Fruit fly (Drosophila melanogaster) whole organism, embryonic: ENCODE results near the gene CG5850.

Source experiments
- ATbp ChIP-seq: fragments of 200-800 bp; sonication (Bioruptor generic); optimal IDR thresholded peaks from 2 replicates; lab custom pipeline; 2017; ENCODE audit warnings: missing biosample characterization, mild to moderate bottlenecking, missing genetic modification characterization, missing genetic modification reagents
- Atf-2 ChIP-seq: fragments of 200-800 bp; sonication (Bioruptor generic); optimal IDR thresholded peaks from 2 replicates; lab custom pipeline; 2016; ENCODE audit warnings: missing biosample characterization, missing genetic modification characterization
- BEAF-32 ChIP-seq: fragments of 200-800 bp; sonication (Bioruptor generic); optimal IDR thresholded peaks from 3 replicates; lab custom pipeline; 2017; ENCODE audit warnings: missing biosample characterization, missing genetic modification characterization, mild to moderate bottlenecking, moderate library complexity, missing genetic modification reagents
- Blimp-1 ChIP-seq: fragments of 200-800 bp; sonication (Bioruptor generic); optimal IDR thresholded peaks from 3 replicates; lab custom pipeline; 2018; ENCODE audit warnings: missing biosample characterization, missing genetic modification characterization, mild to moderate bottlenecking, moderate library complexity, missing genetic modification reagents
- Bteb2 ChIP-seq: fragments of 200-800 bp; sonication (Bioruptor generic); optimal IDR thresholded peaks from 2 replicates; lab custom pipeline; 2016; ENCODE audit warnings: missing biosample characterization, missing genetic modification characterization
- C15 ChIP-seq: fragments of 200-800 bp; sonication (Bioruptor generic); IDR thresholded peaks from 3 replicates; pipeline ENCODE4 v1.3.6; 2022; ENCODE audit warnings: missing biosample characterization, missing genetic modification characterization
- CG11695 ChIP-seq: fragments of 200-800 bp; sonication (Bioruptor generic); IDR thresholded peaks from 3 replicates; pipeline ENCODE4 v1.3.6; 2022; ENCODE audit warnings: missing biosample characterization, missing genetic modification characterization
- CG15479 ChIP-seq: fragments of 200-800 bp; sonication (Bioruptor generic); optimal IDR thresholded peaks from 3 replicates; lab custom pipeline; 2019; ENCODE audit warnings: missing biosample characterization, mild to moderate bottlenecking, missing genetic modification characterization, moderate library complexity
- CG17328 ChIP-seq: fragments of 200-800 bp; sonication (Bioruptor generic); IDR thresholded peaks from 2 replicates; pipeline ENCODE4 v1.3.6; 2022; ENCODE audit warnings: missing biosample characterization, missing genetic modification characterization
- CG18262 ChIP-seq: fragments of 200-800 bp; optimal IDR thresholded peaks from 3 replicates; lab custom pipeline; 2019; ENCODE audit warnings: missing biosample characterization, mild to moderate bottlenecking, missing genetic modification characterization, moderate library complexity
- CG18764 ChIP-seq: fragments of 200-800 bp; sonication (Bioruptor generic); optimal IDR thresholded peaks from 3 replicates; lab custom pipeline; 2016; ENCODE audit warnings: missing biosample characterization, missing genetic modification characterization
- CG2678 ChIP-seq: fragments of 200-800 bp; sonication (Bioruptor generic); optimal IDR thresholded peaks from 3 replicates; lab custom pipeline; 2019; ENCODE audit warnings: missing biosample characterization, mild to moderate bottlenecking, missing genetic modification characterization, moderate library complexity
- CG2889 ChIP-seq: fragments of 200-800 bp; sonication (Bioruptor generic); IDR thresholded peaks from 3 replicates; pipeline ENCODE4 v1.3.6; 2022; ENCODE audit warnings: missing biosample characterization, missing genetic modification characterization
- CG30020 ChIP-seq: fragments of 200-800 bp; optimal IDR thresholded peaks from 2 replicates; lab custom pipeline; 2019; ENCODE audit warnings: missing biosample characterization, mild to moderate bottlenecking, missing genetic modification characterization, moderate library complexity
- CG32767 ChIP-seq: fragments of 200-800 bp; sonication (Bioruptor generic); IDR thresholded peaks from 2 replicates; pipeline ENCODE4 v1.3.6; 2022; ENCODE audit warnings: missing biosample characterization, missing genetic modification characterization
- CG6683 ChIP-seq: fragments of 200-800 bp; sonication (Bioruptor generic); optimal IDR thresholded peaks from 2 replicates; lab custom pipeline; 2017; ENCODE audit warnings: missing biosample characterization, mild to moderate bottlenecking, missing genetic modification characterization, missing genetic modification reagents
- CG6813 ChIP-seq: fragments of 200-800 bp; sonication (Bioruptor generic); optimal IDR thresholded peaks from 2 replicates; lab custom pipeline; 2017; ENCODE audit warnings: missing biosample characterization, missing genetic modification characterization, mild to moderate bottlenecking, moderate library complexity, missing genetic modification reagents
- CG6854 ChIP-seq: fragments of 200-800 bp; sonication (Bioruptor generic); optimal IDR thresholded peaks from 3 replicates; lab custom pipeline; 2017; ENCODE audit warnings: missing biosample characterization, mild to moderate bottlenecking, missing genetic modification characterization
- CG9727 ChIP-seq: fragments of 200-800 bp; sonication (Bioruptor generic); optimal IDR thresholded peaks from 3 replicates; lab custom pipeline; 2017; ENCODE audit warnings: missing biosample characterization, mild to moderate bottlenecking, missing genetic modification characterization
- D19A ChIP-seq: fragments of 200-800 bp; optimal IDR thresholded peaks from 3 replicates; lab custom pipeline; 2019; ENCODE audit warnings: missing biosample characterization, mild to moderate bottlenecking, missing genetic modification characterization, moderate library complexity
- E2f1 ChIP-seq: fragments of 200-800 bp; sonication (Bioruptor generic); IDR thresholded peaks from 2 replicates; pipeline ENCODE4 v1.3.6; 2022; ENCODE audit warnings: missing biosample characterization, missing genetic modification characterization
- Ets65A ChIP-seq: fragments of 200-800 bp; sonication (Bioruptor generic); peaks from one replicate; lab custom pipeline; 2016; ENCODE audit warnings: missing biosample characterization, missing genetic modification characterization
- HmgD ChIP-seq: fragments of 200-800 bp; sonication (Bioruptor generic); optimal IDR thresholded peaks from 3 replicates; lab custom pipeline; 2016; ENCODE audit warnings: missing biosample characterization, missing genetic modification characterization
- HmgZ ChIP-seq: fragments of 200-800 bp; sonication (Bioruptor generic); optimal IDR thresholded peaks from 2 replicates; lab custom pipeline; 2018; ENCODE audit warnings: missing biosample characterization, mild to moderate bottlenecking, missing genetic modification characterization
- Hr51 ChIP-seq, 2 experiments: fragments of 200-800 bp; sonication (Bioruptor generic); optimal IDR thresholded peaks; 2 replicates in 1 of 2; 3 replicates in 1 of 2; lab custom pipeline; 2016 to 2018; ENCODE audit warnings: missing biosample characterization in 2 of 2, missing genetic modification characterization in 2 of 2, mild to moderate bottlenecking in 1 of 2, moderate library complexity in 1 of 2
- Lhr ChIP-seq: fragments of 200-800 bp; sonication (Bioruptor generic); optimal IDR thresholded peaks from 3 replicates; lab custom pipeline; 2017; ENCODE audit warnings: mild to moderate bottlenecking, missing biosample characterization, missing genetic modification reagents, missing genetic modification characterization
- Lpt ChIP-seq: fragments of >200 bp; optimal IDR thresholded peaks from 2 replicates; lab custom pipeline; 2018; ENCODE audit warnings: missing biosample characterization, missing genetic modification characterization
- PHDP ChIP-seq: fragments of 200-800 bp; sonication (Bioruptor generic); optimal IDR thresholded peaks from 3 replicates; lab custom pipeline; 2018; ENCODE audit warnings: missing biosample characterization, mild to moderate bottlenecking, missing genetic modification characterization, moderate library complexity
- Sox102F ChIP-seq: fragments of 200-800 bp; sonication (Bioruptor generic); optimal IDR thresholded peaks from 2 replicates; lab custom pipeline; 2018; ENCODE audit warnings: missing biosample characterization, mild to moderate bottlenecking, missing genetic modification characterization, moderate library complexity
- Ssrp ChIP-seq: fragments of 200-800 bp; sonication (Bioruptor generic); optimal IDR thresholded peaks from 2 replicates; lab custom pipeline; 2018; ENCODE audit warnings: missing biosample characterization, mild to moderate bottlenecking, missing genetic modification characterization, moderate library complexity
- Stat92E ChIP-seq, 3 experiments: fragments of >200 bp in 2 of 3; fragments of 200-800 bp in 1 of 3; sonication (Bioruptor generic) in 1 of 3; optimal IDR thresholded peaks; 2 replicates each; lab custom pipeline; 2017 to 2019; ENCODE audit warnings: missing biosample characterization in 3 of 3, missing genetic modification characterization in 3 of 3, mild to moderate bottlenecking in 1 of 3, moderate library complexity in 1 of 3
- bab2 ChIP-seq: fragments of 200-800 bp; sonication (Bioruptor generic); optimal IDR thresholded peaks from 2 replicates; lab custom pipeline; 2016; ENCODE audit warnings: missing biosample characterization, missing genetic modification characterization
- cg ChIP-seq: fragments of 200-800 bp; sonication (Bioruptor generic); optimal IDR thresholded peaks from 3 replicates; lab custom pipeline; 2019; ENCODE audit warnings: missing biosample characterization, mild to moderate bottlenecking, missing genetic modification characterization, moderate library complexity
- chinmo ChIP-seq: fragments of 200-800 bp; sonication (Bioruptor generic); IDR thresholded peaks from 4 replicates; pipeline ENCODE4 v1.3.6; 2022; ENCODE audit warnings: missing biosample characterization, missing genetic modification characterization; ENCODE audit not compliant: partially characterized antibody
- dati ChIP-seq: fragments of 200-800 bp; sonication (Bioruptor generic); IDR thresholded peaks from 2 replicates; pipeline ENCODE4 v1.3.6; 2022; ENCODE audit warnings: missing biosample characterization, missing genetic modification characterization
- ewg ChIP-seq: fragments of 200-800 bp; sonication (Bioruptor generic); optimal IDR thresholded peaks from 3 replicates; lab custom pipeline; 2017; ENCODE audit warnings: mild to moderate bottlenecking, missing biosample characterization, missing genetic modification reagents, missing genetic modification characterization
- exex ChIP-seq: fragments of 200-800 bp; sonication (Bioruptor generic); optimal IDR thresholded peaks from 4 replicates; lab custom pipeline; 2018; ENCODE audit warnings: missing biosample characterization, mild to moderate bottlenecking, missing genetic modification characterization, moderate library complexity
- fd102C ChIP-seq: fragments of 200-800 bp; sonication (Bioruptor generic); optimal IDR thresholded peaks from 2 replicates; lab custom pipeline; 2018; ENCODE audit warnings: missing biosample characterization, mild to moderate bottlenecking, missing genetic modification characterization, moderate library complexity
- grau ChIP-seq: fragments of 200-800 bp; optimal IDR thresholded peaks from 3 replicates; lab custom pipeline; 2019; ENCODE audit warnings: missing biosample characterization, mild to moderate bottlenecking, missing genetic modification characterization, moderate library complexity
- gro ChIP-seq: fragments of 200-800 bp; sonication (Bioruptor generic); optimal IDR thresholded peaks from 2 replicates; lab custom pipeline; 2016; ENCODE audit warnings: missing biosample characterization, missing genetic modification characterization
- her ChIP-seq: fragments of 200-800 bp; sonication (Bioruptor generic); optimal IDR thresholded peaks from 2 replicates; lab custom pipeline; 2016; ENCODE audit warnings: missing biosample characterization, missing genetic modification characterization
- ind ChIP-seq: fragments of 200-800 bp; sonication (Bioruptor generic); optimal IDR thresholded peaks from 3 replicates; lab custom pipeline; 2016; ENCODE audit warnings: missing biosample characterization, missing genetic modification characterization
- inv ChIP-seq: fragments of 200-800 bp; sonication (Bioruptor generic); IDR thresholded peaks from 2 replicates; pipeline ENCODE4 v1.3.6; 2022; ENCODE audit warnings: missing biosample characterization, missing genetic modification characterization; ENCODE audit not compliant: partially characterized antibody
- nau ChIP-seq: fragments of 200-800 bp; sonication (Bioruptor generic); optimal IDR thresholded peaks from 3 replicates; lab custom pipeline; 2017; ENCODE audit warnings: missing biosample characterization, mild to moderate bottlenecking, missing genetic modification characterization, missing genetic modification reagents
- row ChIP-seq: fragments of 200-800 bp; sonication (Bioruptor generic); IDR thresholded peaks from 3 replicates; pipeline ENCODE4 v1.3.6; 2022; ENCODE audit warnings: missing biosample characterization, missing genetic modification characterization
- sd ChIP-seq: fragments of 200-800 bp; sonication (Bioruptor generic); optimal IDR thresholded peaks from 3 replicates; lab custom pipeline; 2018; ENCODE audit warnings: missing biosample characterization, mild to moderate bottlenecking, missing genetic modification characterization, moderate library complexity
- ssp ChIP-seq: fragments of 200-800 bp; sonication (Bioruptor generic); IDR thresholded peaks from 2 replicates; pipeline ENCODE4 v1.3.6; 2022; ENCODE audit warnings: missing biosample characterization, missing genetic modification characterization
- vnd ChIP-seq: fragments of 200-800 bp; sonication (Bioruptor generic); IDR thresholded peaks from 3 replicates; pipeline ENCODE4 v1.3.6; 2022; ENCODE audit warnings: missing biosample characterization, missing genetic modification characterization; ENCODE audit not compliant: partially characterized antibody

CG5850 gene

DNA sequence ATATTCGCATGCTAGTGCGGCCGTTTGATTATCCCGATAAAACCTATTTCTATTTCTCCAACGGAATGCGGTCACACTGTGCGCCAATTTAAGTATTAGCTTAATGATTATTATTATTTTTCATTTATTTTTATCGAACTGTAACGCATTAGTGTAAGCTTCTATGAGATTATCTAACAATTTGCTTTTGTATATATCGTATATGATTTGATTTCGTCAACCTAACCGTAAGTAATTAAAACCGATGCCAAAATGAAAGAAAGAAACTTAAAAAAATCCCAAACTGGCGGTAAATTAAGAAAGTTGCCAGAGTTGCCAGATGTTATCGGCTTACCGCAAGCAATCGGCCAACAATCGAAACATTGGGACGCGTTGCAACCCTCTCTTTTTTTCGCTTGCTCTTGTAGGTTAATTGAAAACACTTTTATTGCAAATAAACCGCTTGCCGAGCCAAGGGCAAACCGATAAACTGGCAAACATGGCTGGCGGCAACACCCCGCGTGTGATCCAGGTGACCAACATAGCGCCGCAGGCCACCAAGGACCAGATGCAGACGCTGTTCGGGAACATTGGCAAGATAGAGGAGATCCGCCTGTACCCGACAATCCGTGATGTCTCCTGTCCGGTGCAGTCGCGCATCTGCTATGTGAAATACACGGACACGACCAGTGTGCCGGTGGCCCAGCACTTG is 51.0 kb downstream of the CG5850 start, which contains the start of the genes Etl1 and Srp54 (continued):
- TF ChIP-seq grau (no peak), cg (GFP tag; lab: Kevin White, UChicago) (peak; percentile 9), ssp (no peak), exex (peak; percentile 1), Stat92E (GFP tag; optimal IDR thresholded peaks at IDR 0.05; lab: Kevin White, UChicago) (no peak)

DNA sequence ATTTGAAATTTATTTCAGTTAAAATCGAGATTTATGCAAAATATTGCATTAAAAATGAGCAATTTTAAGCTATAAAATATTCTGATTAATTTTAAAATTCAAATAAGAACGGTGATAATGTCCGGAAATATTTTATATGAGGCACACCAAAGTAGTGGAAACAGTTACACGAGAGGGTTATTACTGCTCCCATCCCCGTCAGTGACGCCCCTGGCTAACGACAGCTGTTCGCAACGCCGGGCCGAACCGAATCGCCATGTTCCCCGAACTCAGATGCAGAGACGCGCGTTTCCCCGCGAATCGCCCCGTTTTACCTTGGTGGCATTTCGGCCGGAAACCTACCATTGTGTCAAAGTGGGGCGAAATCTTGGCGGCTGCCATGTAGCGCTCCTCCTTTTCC is 52.0 kb downstream of the CG5850 start:
- TF ChIP-seq gro (GFP tag; lab: Kevin White, UChicago) (no peak), vnd (GFP tag; lab: Robert Waterston, UW) (no peak), inv (GFP tag; lab: Robert Waterston, UW) (no peak), CG17328 (GFP tag; lab: Robert Waterston, UW) (peak; percentile 36), Blimp-1 (GFP tag; lab: Kevin White, UChicago) (no peak), fd102C (no peak), CG32767 (GFP tag; lab: Robert Waterston, UW) (no peak), Sox102F (no peak), CG2678 (tag; lab: Kevin White, UChicago) (peak; percentile 28), Atf-2 (GFP tag; lab: Kevin White, UChicago) (no peak), HmgD (GFP tag; lab: Kevin White, UChicago) (no peak), Lhr (GFP tag; lab: Kevin White, UChicago) (no peak), CG30020 (tag; lab: Kevin White, UChicago) (no peak), Ssrp (tag; lab: Kevin White, UChicago) (no peak), E2f1 (GFP tag; lab: Robert Waterston, UW) (no peak), PHDP (no peak), Ets65A (GFP tag; lab: Kevin White, UChicago) (no peak), Bteb2 (GFP tag; lab: Kevin White, UChicago) (no peak), row (GFP tag; lab: Robert Waterston, UW) (peak; percentile 81), CG6683 (GFP tag; lab: Kevin White, UChicago) (no peak), ewg (GFP tag; lab: Kevin White, UChicago) (no peak), sd (tag; lab: Kevin White, UChicago) (no peak), CG18262 (tag; lab: Kevin White, UChicago) (no peak), CG6813 (GFP tag; lab: Kevin White, UChicago) (no peak), C15 (GFP tag; lab: Robert Waterston, UW) (no peak), HmgZ (tag; lab: Kevin White, UChicago) (no peak), BEAF-32 (no peak), D19A (tag; lab: Kevin White, UChicago) (no peak), CG11695 (GFP tag; lab: Robert Waterston, UW) (peak; percentile 45; the same call in 1 of the 3 replicates), dati (GFP tag; lab: Robert Waterston, UW) (no peak), nau (GFP tag; lab: Kevin White, UChicago) (no peak), her (GFP tag; lab: Kevin White, UChicago) (no peak), CG15479 (GFP tag; lab: Kevin White, UChicago) (no peak), CG6854 (no peak), Hr51 (GFP tag; optimal IDR thresholded peaks at IDR 0.05; lab: Kevin White, UChicago) (no peak), bab2 (GFP tag; lab: Kevin White, UChicago) (no peak), CG9727 (no peak), CG18764 (GFP tag; lab: Kevin White, UChicago) (no peak), chinmo (GFP tag; lab: Robert Waterston, UW) (no peak), ind (GFP tag; lab: Kevin White, UChicago) (no peak), exex (no peak), Lpt (GFP tag; lab: Kevin White, UChicago) (no peak), CG2889 (no peak), ATbp (no peak)
